Worm (Caenorhabditis elegans) whole organism, midembryonic: ENCODE measurements around the gene pnk-4.

Source experiments
- T22C8.4 ChIP-seq: fragments of 200-800 bp; sonication (Bioruptor generic); IDR thresholded peaks from 2 replicates; pipeline ENCODE4 v1.3.6; 2022; ENCODE audit warnings: missing genetic modification characterization, missing compliant biosample characterization
- cog-1 ChIP-seq: sonication (generic microtip); optimal IDR thresholded peaks from 2 replicates; lab custom pipeline; 2016; ENCODE audit warnings: missing genetic modification characterization, missing compliant biosample characterization
- flt-1 ChIP-seq: fragments of 200-800 bp; sonication (Bioruptor generic); IDR thresholded peaks from 2 replicates; pipeline ENCODE4 v1.3.6; 2022; ENCODE audit warnings: missing genetic modification characterization, missing compliant biosample characterization
- klf-2 ChIP-seq: fragments of 200-800 bp; sonication (Bioruptor generic); conservative IDR thresholded peaks from 2 replicates; pipeline ENCODE4 v1.3.6; 2022; ENCODE audit warnings: missing genetic modification reagents, missing genetic modification characterization, missing compliant biosample characterization
- tab-1 ChIP-seq: fragments of 200-800 bp; sonication (Bioruptor generic); IDR thresholded peaks from 2 replicates; pipeline ENCODE4 v1.3.6; 2022; ENCODE audit warnings: missing genetic modification characterization, missing compliant biosample characterization
- ztf-23 ChIP-seq: fragments of 200-800 bp; sonication (Bioruptor generic); IDR thresholded peaks from 2 replicates; pipeline ENCODE4 v1.3.6; 2022; ENCODE audit warnings: missing genetic modification reagents, missing genetic modification characterization, missing compliant biosample characterization
- ztf-29 ChIP-seq: fragments of 200-800 bp; sonication (Bioruptor generic); IDR thresholded peaks from 2 replicates; pipeline ENCODE4 v1.3.6; 2022; ENCODE audit warnings: missing genetic modification reagents, missing genetic modification characterization, missing compliant biosample characterization

DNA sequence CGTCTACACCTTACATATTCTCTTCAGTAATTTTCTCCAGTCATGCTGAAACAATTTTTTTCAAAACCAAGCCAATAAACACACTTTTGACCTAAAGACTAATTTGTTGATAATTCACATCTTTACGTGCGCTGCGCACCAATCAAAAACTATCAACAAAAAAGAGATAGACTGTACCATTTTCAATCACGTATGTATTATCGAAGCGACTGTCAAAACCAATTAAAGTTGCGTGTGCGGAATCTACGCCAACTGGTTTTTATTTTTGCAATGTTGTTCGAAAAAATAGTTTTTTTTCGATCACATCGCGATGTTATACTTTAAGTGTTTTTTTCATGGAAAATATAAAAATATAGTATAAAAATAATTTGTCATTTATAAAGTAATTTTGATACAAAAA lies 8.3 kb upstream of the pnk-4 start:
- TF ChIP-seq flt-1 (GFP tag; lab: Robert Waterston, UW) (no peak), ztf-23 (GFP tag; lab: Robert Waterston, UW) (no peak), ztf-29 (GFP tag; lab: Robert Waterston, UW) (no peak), T22C8.4 (no peak), klf-2 (GFP tag; lab: Robert Waterston, UW) (no peak), tab-1 (no peak), cog-1 (tag; lab: Kevin White, UChicago) (no peak)
